Fruit fly (Drosophila melanogaster) Kc167 (cell line): ENCODE data around the gene CG8765.

Experiments
- Myc ChIP-seq: fragments of >200 bp; optimal IDR thresholded peaks from 2 replicates; lab custom pipeline; 2017; ENCODE audit warnings: missing external identifiers
- Sin3A ChIP-seq: fragments of >200 bp; optimal IDR thresholded peaks from 2 replicates; lab custom pipeline; 2018; ENCODE audit warnings: missing external identifiers
- h ChIP-seq: fragments of >200 bp; optimal IDR thresholded peaks from 3 replicates; lab custom pipeline; 2018; ENCODE audit warnings: missing external identifiers
- insv ChIP-seq: fragments of >200 bp; optimal IDR thresholded peaks from 3 replicates; lab custom pipeline; 2018; ENCODE audit warnings: missing external identifiers
- psq ChIP-seq: fragments of >200 bp; optimal IDR thresholded peaks from 2 replicates; lab custom pipeline; 2017; ENCODE audit warnings: missing external identifiers
- ttk ChIP-seq: sonication (Bioruptor generic); optimal IDR thresholded peaks from 2 replicates; lab custom pipeline; 2017; ENCODE audit warnings: missing external identifiers

Gene CG8765

DNA sequence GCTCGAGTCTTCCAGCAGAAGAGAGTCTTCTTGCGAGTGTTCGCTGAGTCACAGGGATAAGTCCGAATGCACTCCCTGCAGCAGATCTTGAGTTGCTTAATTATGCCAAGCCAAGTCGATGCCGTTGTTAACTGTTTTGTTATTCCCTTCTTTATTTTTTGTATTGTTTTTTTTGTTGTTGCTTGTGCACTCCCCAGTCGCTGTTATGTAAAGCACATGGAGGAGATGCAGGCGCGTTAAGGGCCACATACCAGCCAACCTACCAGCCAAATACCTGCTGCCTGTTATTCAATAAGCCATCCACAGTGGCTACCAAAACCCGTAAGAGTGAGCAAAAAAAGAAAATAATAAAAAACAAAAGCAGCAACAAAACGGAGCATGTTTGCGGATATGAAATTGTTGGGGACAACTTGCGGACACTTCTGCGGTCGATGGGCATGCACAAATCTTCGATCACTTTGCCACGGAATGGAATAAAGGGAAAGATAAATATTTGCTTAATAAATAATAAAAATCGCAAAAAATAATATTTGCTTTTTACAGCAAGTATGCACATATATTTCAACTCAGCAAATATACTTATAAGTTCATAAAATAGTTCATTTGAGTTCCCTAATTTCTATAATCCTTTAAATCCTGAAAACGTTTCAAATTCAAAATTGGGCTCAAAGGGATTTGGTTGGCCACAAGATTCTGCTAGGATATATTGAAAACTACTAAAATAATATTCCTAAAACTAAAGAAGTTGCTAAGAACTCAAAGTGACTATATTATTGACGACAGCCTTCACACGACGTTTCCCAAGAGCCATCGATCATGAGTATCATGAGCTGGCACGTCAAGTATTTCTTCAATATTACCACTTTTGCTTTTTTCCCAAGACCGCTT is 9.2 kb upstream of the CG8765 start:
- TF ChIP-seq Sin3A (lab: Kevin White, UChicago), result no peak
- no peak for TF ChIP-seq psq (lab: Kevin White, UChicago)
- no peak for TF ChIP-seq h (lab: Kevin White, UChicago)
- no peak for TF ChIP-seq Myc (lab: Kevin White, UChicago)
- TF ChIP-seq insv (lab: Kevin White, UChicago), result no peak
- no peak for TF ChIP-seq ttk (lab: Kevin White, UChicago)

DNA sequence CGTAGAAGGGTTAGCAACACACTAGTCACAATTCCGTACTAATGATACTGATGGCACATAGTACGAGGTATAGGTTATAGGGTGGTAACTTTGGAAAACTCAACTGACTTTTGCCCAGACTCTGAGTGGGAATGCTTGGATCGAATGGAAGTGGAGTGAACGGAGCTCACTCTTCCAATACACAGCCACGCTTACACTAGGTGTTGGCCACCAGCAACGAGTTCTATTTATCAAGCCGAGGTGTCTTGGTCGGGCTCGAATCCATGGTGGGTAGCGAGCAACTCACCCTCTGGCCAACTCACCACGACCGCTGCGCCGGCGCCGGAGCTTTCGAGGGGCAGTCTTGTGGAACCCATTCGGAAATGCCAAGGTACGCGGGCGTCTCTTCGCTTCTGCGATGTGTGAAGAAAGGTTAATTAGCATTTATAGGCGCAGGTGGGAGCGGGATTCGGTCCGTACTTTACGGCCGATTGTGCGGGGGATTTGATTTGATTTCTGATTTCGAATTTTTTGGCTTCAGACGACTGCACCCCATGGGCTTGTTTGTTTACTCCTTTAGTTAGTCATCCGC is 8.0 kb upstream of the CG8765 start, which contains the start of gene verm:
TSS of gene verm (minus strand) at position 204 of the 571 bp plus-strand sequence.
- TF ChIP-seq h (lab: Kevin White, UChicago), result no peak
- TF ChIP-seq psq (lab: Kevin White, UChicago), result no peak
- no peak for TF ChIP-seq insv (lab: Kevin White, UChicago)
- no peak for TF ChIP-seq Myc (lab: Kevin White, UChicago)
- no peak for TF ChIP-seq ttk (lab: Kevin White, UChicago)
- no peak for TF ChIP-seq Sin3A (lab: Kevin White, UChicago)

DNA sequence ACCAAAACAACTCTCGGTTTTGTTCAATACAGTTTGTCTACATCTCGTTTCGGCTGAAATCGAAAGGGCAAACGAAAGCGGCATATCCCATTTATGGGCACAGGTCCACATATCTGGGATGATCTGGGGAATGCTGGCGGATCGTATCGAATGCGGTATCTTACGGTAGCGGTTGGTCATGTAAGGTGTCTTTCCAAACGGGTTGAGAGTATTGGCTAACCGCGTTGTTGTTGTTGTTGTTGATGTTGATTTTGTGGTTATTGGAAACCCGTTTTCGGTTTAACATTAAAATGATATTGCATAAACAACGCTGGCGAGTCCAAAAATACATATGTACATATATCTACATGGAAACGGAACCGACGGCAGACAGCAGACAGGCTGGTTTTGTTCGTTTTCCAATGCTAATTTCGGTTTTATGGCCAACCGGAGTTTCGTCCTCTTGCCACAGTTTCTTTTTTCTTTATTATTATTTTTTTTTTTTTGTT is 7.0 kb upstream of the CG8765 start:
- TF ChIP-seq Sin3A (lab: Kevin White, UChicago) (no peak), Myc (lab: Kevin White, UChicago) (no peak), h (lab: Kevin White, UChicago) (no peak), psq (lab: Kevin White, UChicago) (no peak), ttk (lab: Kevin White, UChicago) (no peak), insv (lab: Kevin White, UChicago) (no peak)

DNA sequence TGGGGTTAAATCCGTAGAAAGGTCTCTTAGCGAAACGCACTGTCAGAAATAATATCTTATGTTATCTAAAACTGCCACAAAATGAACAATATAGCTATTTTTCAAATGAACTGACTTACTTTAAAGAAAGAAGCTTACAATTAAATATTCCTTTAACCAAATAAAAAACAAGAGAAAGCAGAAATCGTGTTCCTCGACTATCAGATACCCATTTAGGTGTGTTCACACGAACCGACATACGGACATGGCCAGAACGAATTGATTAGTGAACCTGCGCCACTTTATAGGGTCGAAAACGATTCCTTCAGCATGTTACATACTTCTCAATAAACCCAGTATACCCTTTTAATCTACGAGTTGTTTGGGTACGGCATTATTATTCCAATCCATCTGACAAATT is 3.6 kb downstream of the CG8765 start:
- TF ChIP-seq insv (lab: Kevin White, UChicago) (no peak), psq (lab: Kevin White, UChicago) (no peak)

DNA sequence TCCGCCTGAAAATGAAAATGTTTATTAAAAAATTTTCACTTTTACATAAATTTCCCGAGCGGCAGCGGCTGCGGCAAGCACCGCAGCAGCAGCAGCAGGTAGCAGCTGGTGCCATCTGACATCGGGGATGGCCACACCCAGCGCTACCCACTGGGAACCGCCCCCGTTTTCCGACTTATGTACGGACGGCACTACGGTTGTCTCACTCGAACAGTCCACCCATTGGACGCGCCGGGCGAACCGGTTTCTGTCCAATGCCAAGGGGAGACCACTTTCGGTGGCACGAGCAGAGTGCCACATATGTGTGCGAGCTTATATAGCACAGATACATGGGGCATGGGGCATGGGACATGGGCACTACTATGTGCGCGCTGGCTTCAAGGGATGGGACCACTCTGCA is 4.3 kb downstream of the CG8765 start:
- TF ChIP-seq h (lab: Kevin White, UChicago) (no peak), Sin3A (lab: Kevin White, UChicago) (no peak), insv (lab: Kevin White, UChicago) (no peak), Myc (lab: Kevin White, UChicago) (no peak)

DNA sequence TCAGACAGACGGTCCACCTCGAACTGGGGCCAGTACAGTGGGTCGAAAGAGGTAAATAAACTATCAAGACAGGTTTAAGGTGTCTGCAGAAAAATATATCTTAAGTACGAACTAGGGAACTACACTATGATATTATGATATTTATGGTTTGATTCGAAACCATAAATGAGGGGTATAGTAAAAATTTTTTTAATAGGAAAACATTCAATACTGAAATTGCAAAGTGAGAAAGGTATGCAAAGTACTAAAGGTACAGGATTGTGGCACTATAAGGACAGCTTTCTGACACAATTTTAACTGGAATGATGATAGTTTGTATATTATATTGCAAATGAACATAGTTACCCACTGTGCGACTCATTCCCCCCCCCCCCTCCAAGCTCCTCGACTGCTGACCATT is 11.1 kb downstream of the CG8765 start:
- TF ChIP-seq insv (lab: Kevin White, UChicago) (no peak), ttk (lab: Kevin White, UChicago) (no peak), Myc (lab: Kevin White, UChicago) (no peak), h (lab: Kevin White, UChicago) (no peak), psq (lab: Kevin White, UChicago) (no peak), Sin3A (lab: Kevin White, UChicago) (no peak)

DNA sequence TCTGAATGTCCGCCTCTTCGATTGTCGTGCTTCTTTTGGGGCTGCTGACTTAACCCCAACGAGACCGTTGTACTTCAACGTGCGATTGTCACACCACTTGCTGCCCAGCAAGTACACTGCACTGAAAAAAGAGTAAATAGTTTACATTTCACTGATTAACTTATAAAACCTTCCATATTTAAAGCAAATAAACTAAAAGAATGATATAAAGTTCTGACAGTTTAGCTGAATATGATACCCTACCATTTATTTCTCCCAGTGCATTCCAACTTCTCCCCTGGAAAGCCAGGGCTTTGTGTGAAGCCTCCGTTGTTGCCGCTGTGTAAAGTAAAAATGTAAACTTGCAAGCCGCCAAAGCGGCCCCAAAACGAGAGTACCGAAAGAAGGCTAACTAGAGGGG is 12.8 kb downstream of the CG8765 start:
- no peak for TF ChIP-seq h (lab: Kevin White, UChicago)
- no peak for TF ChIP-seq insv (lab: Kevin White, UChicago)
- TF ChIP-seq Sin3A (lab: Kevin White, UChicago), result no peak
- no peak for TF ChIP-seq psq (lab: Kevin White, UChicago)
- no peak for TF ChIP-seq ttk (lab: Kevin White, UChicago)
- TF ChIP-seq Myc (lab: Kevin White, UChicago), result no peak

DNA sequence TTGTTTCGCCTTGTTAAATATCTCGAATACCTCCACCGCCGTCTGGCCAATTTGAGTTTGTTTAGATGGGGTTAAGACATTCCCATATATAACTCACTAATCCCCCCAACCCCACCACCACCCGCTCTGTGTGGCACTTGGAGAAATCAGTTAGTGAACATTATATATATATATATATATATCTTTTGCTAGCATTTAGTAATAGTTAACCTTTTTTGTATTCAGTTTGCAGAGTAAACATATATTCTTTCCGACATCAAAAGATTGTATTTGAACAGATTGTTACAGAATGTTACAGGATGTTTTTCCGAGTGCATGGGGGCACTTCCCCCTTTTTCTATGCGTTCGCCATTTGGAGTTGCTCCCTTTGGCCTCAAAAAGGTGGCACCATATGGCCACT is 16.7 kb downstream of the CG8765 start:
- TF ChIP-seq insv (lab: Kevin White, UChicago) (no peak), Sin3A (lab: Kevin White, UChicago) (no peak), Myc (lab: Kevin White, UChicago) (no peak), ttk (lab: Kevin White, UChicago) (no peak), h (lab: Kevin White, UChicago) (no peak), psq (lab: Kevin White, UChicago) (no peak)

DNA sequence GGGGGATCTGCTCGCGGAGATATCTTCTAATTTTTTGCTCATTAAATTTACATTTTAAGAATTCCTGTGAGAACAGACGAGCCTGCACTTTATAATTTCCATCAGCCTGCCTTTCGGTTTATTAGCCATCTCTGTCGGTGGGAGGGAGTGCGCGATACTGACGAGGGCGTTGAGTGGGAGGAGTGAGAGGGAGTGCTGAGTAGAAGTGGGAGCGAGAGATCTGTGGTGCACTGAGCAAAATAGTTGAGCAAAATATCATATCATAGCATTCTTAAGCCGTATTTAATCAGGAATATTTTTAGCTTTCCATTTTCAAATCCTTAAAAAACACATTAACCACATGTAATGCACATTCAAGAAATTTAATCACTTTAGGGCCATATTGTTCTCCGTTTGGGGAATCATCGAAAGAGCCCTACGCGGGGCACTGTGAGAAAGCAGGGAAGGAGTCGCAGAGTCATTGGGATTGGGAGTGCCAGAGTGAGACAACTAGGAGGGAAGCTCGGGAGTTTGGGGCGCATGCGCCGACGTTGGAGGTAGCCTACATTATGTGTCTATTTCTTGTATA is 22.0 kb downstream of the CG8765 start:
- TF ChIP-seq psq (lab: Kevin White, UChicago), result no peak
- no peak for TF ChIP-seq h (lab: Kevin White, UChicago)
- no peak for TF ChIP-seq ttk (lab: Kevin White, UChicago)
- no peak for TF ChIP-seq Sin3A (lab: Kevin White, UChicago)
- TF ChIP-seq Myc (lab: Kevin White, UChicago), result no peak
- no peak for TF ChIP-seq insv (lab: Kevin White, UChicago)

DNA sequence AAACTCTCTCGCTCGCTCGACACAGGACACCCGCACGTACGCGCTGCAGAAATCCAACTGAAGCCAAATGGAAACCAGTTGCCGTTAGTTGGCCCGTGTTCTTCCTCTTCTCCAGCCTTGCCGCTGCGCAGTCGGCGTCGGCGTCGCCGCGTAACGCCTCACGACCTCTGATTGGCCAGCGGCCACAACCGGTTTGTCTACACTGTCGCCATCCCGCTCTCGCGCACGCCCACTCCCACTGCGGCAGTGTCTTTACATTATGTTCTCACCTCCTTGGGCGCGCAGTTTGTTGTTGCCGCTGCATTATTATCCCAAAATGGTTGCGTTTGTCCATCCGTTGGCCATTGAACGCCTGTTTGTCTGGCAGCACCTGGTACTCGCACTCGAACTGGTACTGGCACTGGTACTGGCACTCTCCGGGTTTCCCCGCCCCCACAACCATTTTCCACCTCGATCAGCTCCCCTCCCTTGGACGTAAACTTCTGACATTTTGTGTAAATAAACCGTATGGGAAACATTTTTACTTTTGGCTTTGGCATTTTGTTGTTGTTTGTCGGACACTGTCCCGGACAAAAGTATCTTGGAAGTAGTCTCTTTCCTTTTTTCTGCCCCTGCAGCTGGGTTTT is 23.4 kb downstream of the CG8765 start, which contains the start of gene tey:
TSS of gene tey (minus strand) at position 500 of the 626 bp plus-strand sequence.
- TF ChIP-seq Sin3A (lab: Kevin White, UChicago), result no peak
- no peak for TF ChIP-seq insv (lab: Kevin White, UChicago)

DNA sequence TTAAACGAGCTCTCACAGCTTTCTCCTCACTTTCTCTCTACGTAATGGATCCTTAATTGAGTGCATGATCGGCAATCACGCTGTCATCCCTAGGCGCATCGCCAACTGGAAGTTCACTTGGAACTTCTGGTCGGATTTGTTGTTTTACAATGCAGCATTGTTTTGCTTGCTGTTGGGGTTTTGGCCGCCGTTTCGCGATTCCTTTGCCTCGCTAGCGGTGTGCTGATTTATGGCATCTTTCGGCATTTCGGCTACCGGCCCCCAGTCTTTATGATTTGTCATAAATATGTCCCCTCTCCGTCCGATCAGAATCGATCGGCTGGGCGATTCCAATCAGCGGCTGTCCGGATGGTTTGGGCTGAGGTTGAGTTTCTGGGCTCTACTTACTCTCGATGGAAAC is 24.3 kb downstream of the CG8765 start:
- TF ChIP-seq Sin3A (lab: Kevin White, UChicago), result no peak
- TF ChIP-seq psq (lab: Kevin White, UChicago), result no peak
- no peak for TF ChIP-seq Myc (lab: Kevin White, UChicago)
- TF ChIP-seq ttk (lab: Kevin White, UChicago), result no peak
- no peak for TF ChIP-seq h (lab: Kevin White, UChicago)
- TF ChIP-seq insv (lab: Kevin White, UChicago), result no peak
